Fruit fly (Drosophila melanogaster): ENCODE data around the gene rut.
A peak's percentile ranks its signal among the peaks of the same experiment; 100 is the strongest.

The rut gene

DNA sequence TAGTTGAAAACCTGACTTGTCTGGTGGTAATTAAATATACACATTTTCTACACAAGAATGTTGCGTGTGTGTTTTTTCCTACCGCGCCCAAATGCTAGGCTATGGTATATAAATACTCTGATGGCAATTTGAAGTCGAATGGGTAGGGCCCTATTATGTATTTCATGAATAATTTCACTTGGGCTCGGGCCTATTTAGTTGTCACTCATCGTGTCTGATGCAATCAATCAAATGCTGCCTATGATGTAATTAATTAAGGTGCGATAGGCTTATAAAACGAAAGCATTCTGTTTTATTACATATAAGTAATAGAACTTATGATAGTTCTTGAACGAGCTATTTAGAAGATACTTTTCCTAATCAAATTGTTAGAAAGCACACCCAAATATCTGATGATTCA lies 36.6 kb upstream of the rut start:
- peak; percentile 25 for TF ChIP-seq Eip78C (GFP tag)
- TF ChIP-seq acj6 (GFP tag; optimal IDR thresholded peaks at IDR 0.05): no peak
- TF ChIP-seq CG1621 (tag; optimal IDR thresholded peaks at IDR 0.05): no peak

DNA sequence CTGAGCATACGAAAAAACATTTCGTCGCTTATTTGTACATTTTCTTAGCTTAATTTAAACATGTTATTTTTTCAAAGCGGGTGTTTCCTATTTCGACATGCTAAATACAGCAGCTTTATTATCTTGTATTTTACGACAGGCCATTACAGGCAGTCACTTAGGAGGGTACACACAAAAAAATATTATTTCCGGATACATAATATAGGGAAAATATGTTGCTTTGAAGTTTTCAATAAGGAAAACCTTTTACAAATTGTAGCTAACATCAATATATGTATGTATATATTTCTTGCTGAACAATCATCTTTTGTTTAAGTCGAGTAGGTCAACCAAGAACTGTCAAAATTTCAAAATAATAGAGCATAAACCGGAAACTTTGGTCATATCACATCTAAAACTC lies 33.1 kb upstream of the rut start, which contains the start of gene CG46399:
Gene CG46399 (plus strand): TSS at position 301 of the 400 bp plus-strand sequence.
- TF ChIP-seq Ets96B (tag; optimal IDR thresholded peaks at IDR 0.05): no peak

DNA sequence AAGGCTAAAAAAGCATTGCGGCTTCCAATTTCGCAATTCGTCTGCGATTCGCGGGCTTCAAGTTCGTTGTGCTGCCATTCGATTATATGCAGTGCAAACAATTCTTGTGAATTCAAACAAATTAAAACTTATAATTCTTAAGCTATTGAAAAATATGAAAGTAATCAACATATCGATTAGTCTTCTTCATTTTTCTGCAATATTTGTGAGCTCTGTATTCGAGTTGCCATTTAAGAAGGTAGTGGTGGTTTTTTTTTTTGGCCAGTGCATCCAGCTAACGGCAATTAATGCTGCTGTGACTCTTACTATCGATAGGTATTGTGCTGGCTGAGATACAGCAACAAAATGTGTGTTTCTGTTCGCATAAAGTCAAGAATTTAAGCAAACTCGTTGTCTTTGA lies 32.0 kb upstream of the rut start:
- no peak for TF ChIP-seq Ets96B (tag; optimal IDR thresholded peaks at IDR 0.05)
- TF ChIP-seq cyc (GFP tag; optimal IDR thresholded peaks at IDR 0.05): no peak
- TF ChIP-seq CG8119 (GFP tag; IDR thresholded peaks at IDR 0.05): no peak
- no peak for TF ChIP-seq net (GFP tag; optimal IDR thresholded peaks at IDR 0.05)
- no peak for TF ChIP-seq Hr4 (GFP tag; optimal IDR thresholded peaks at IDR 0.05)
- TF ChIP-seq CG6163 (GFP tag; IDR thresholded peaks at IDR 0.05): 0 out of 3 replicates have a peak, but pooled peaks have one; percentile 48
- TF ChIP-seq dsx (GFP tag; optimal IDR thresholded peaks at IDR 0.05; ENCODE audit: poor library complexity, severe bottlenecking): no peak
- TF ChIP-seq CG32006 (GFP tag; optimal IDR thresholded peaks at IDR 0.05): peak; percentile 34
- TF ChIP-seq CG6276 (GFP tag; optimal IDR thresholded peaks at IDR 0.05): no peak
- no peak for TF ChIP-seq fd59A (GFP tag; optimal IDR thresholded peaks at IDR 0.05)
- no peak for TF ChIP-seq esn (GFP tag; optimal IDR thresholded peaks at IDR 0.05)
- no peak for TF ChIP-seq CG3919 (GFP tag; optimal IDR thresholded peaks at IDR 0.05)
- TF ChIP-seq CG8632 (GFP tag; optimal IDR thresholded peaks at IDR 0.05): no peak
- TF ChIP-seq eg (GFP tag; IDR thresholded peaks at IDR 0.05): peak; percentile 75
- TF ChIP-seq CG8319 (GFP tag; optimal IDR thresholded peaks at IDR 0.05): no peak
- TF ChIP-seq Eip78C (GFP tag): peak; percentile 44
- no peak for TF ChIP-seq Lpt (GFP tag; optimal IDR thresholded peaks at IDR 0.05)
- no peak for TF ChIP-seq acj6 (GFP tag; optimal IDR thresholded peaks at IDR 0.05)
- TF ChIP-seq CG10631 (GFP tag; optimal IDR thresholded peaks at IDR 0.05): no peak
- no peak for TF ChIP-seq Gug (GFP tag; IDR thresholded peaks at IDR 0.05)
- no peak for TF ChIP-seq achi (GFP tag; optimal IDR thresholded peaks at IDR 0.05)
- TF ChIP-seq CG11294 (GFP tag; IDR thresholded peaks at IDR 0.05): peak; percentile 44; the same call in 1 of the 2 replicates
- no peak for TF ChIP-seq CG4318 (GFP tag; optimal IDR thresholded peaks at IDR 0.05)
- TF ChIP-seq Sox102F (GFP tag; optimal IDR thresholded peaks at IDR 0.05): peak; percentile 6
- TF ChIP-seq Hr39 (GFP tag; optimal IDR thresholded peaks at IDR 0.05): no peak
- no peak for TF ChIP-seq Eip75B (GFP tag; optimal IDR thresholded peaks at IDR 0.05)
- no peak for TF ChIP-seq CG7368 (GFP tag; optimal IDR thresholded peaks at IDR 0.05)
- no peak for TF ChIP-seq vri (GFP tag; optimal IDR thresholded peaks at IDR 0.05)
- TF ChIP-seq CG11902 (GFP tag; optimal IDR thresholded peaks at IDR 0.05): no peak
- peak; percentile 52; the same call in 1 of the 2 replicates for TF ChIP-seq CG15336 (GFP tag; IDR thresholded peaks at IDR 0.05)
- no peak for TF ChIP-seq Smox (GFP tag; optimal IDR thresholded peaks at IDR 0.05)
- TF ChIP-seq CG34406 (GFP tag; optimal IDR thresholded peaks at IDR 0.05): no peak
- peak; percentile 18 for TF ChIP-seq OdsH (GFP tag; optimal IDR thresholded peaks at IDR 0.05)
- TF ChIP-seq topi (GFP tag; optimal IDR thresholded peaks at IDR 0.05): no peak

DNA sequence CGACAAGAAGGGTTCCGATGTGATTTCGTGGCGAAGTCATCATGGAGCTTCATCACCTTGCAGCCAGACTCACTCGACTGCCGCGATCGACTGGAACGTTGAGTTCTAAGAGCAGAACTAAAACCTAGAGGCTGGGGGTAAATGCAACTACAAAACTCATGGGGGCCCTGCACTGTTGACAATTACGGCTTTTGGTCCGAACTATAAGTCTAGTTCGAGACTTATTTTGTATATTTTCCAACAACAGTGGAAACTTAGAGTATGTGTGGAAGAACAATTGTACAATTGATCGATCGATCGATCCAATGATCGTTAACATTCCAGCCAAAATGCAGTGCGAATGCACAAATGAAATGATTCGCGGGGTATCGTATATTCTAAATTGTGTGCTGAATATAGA lies 30.4 kb upstream of the rut start, which contains the start of gene CG9519:
Gene CG9519 (minus strand): TSS at position 101 of the 400 bp plus-strand sequence.
- TF ChIP-seq CG11294 (GFP tag; IDR thresholded peaks at IDR 0.05): no peak
- TF ChIP-seq CG7368 (GFP tag; optimal IDR thresholded peaks at IDR 0.05): no peak
- TF ChIP-seq CG10669 (GFP tag; optimal IDR thresholded peaks at IDR 0.05): no peak
- no peak for TF ChIP-seq topi (GFP tag; optimal IDR thresholded peaks at IDR 0.05)
- no peak for TF ChIP-seq lz (GFP tag; optimal IDR thresholded peaks at IDR 0.05)
- TF ChIP-seq CG6792 (GFP tag; optimal IDR thresholded peaks at IDR 0.05): no peak
- TF ChIP-seq Hr39 (GFP tag; optimal IDR thresholded peaks at IDR 0.05): no peak
- no peak for TF ChIP-seq CG3032 (tag; optimal IDR thresholded peaks at IDR 0.05)
- no peak for TF ChIP-seq eg (GFP tag; IDR thresholded peaks at IDR 0.05)
- TF ChIP-seq CG11762 (GFP tag; optimal IDR thresholded peaks at IDR 0.05; ENCODE audit: insufficient read depth): no peak
- no peak for TF ChIP-seq CG32006 (GFP tag; optimal IDR thresholded peaks at IDR 0.05)
- no peak for TF ChIP-seq cyc (GFP tag; optimal IDR thresholded peaks at IDR 0.05)
- TF ChIP-seq Gug (GFP tag; IDR thresholded peaks at IDR 0.05): no peak
- TF ChIP-seq dac (GFP tag; optimal IDR thresholded peaks at IDR 0.05): no peak
- TF ChIP-seq CG11902 (GFP tag; optimal IDR thresholded peaks at IDR 0.05): no peak
- no peak for TF ChIP-seq Hr4 (GFP tag; optimal IDR thresholded peaks at IDR 0.05)

Data from whole organism, prepupa.